Fruit fly (Drosophila melanogaster): ENCODE data around the gene ABCB7.

- TF ChIP-seq tai (GFP tag; optimal IDR thresholded peaks at IDR 0.05) (no peak), fru (GFP tag; optimal IDR thresholded peaks at IDR 0.05) (no peak), Hr78 (GFP tag; optimal IDR thresholded peaks at IDR 0.05) (no peak), CrebA (GFP tag; optimal IDR thresholded peaks at IDR 0.05; ENCODE audit: borderline replicate concordance) (no peak)
These were observed 29.2 kb downstream of the ABCB7 start, which contains the start of the genes CG17249 and Bro for dm6 chr3L:1647276-1647919.

Measured in whole organism, wandering third instar larva.